Fruit fly (Drosophila melanogaster) whole organism, embryonic: ENCODE data around the gene CG1273.

Experiments used
- Ada2b ChIP-seq: fragments of 200-800 bp; sonication (Bioruptor generic); IDR thresholded peaks from 2 replicates; pipeline ENCODE4 v1.3.6; 2022; ENCODE audit warnings: missing biosample characterization, missing genetic modification characterization
- Adf1 ChIP-seq: fragments of 200-800 bp; sonication (Bioruptor generic); IDR thresholded peaks from 2 replicates; pipeline ENCODE4 v1.3.6; 2022; ENCODE audit warnings: missing biosample characterization, missing genetic modification characterization
- Atf6 ChIP-seq: fragments of 200-800 bp; sonication (Bioruptor generic); IDR thresholded peaks from 2 replicates; pipeline ENCODE4 v1.3.6; 2022; ENCODE audit warnings: missing biosample characterization, missing genetic modification characterization
- CG10267 ChIP-seq: fragments of 200-800 bp; sonication (Bioruptor generic); optimal IDR thresholded peaks from 2 replicates; lab custom pipeline; 2018; ENCODE audit warnings: missing biosample characterization, mild to moderate bottlenecking, missing genetic modification characterization, moderate library complexity
- CG10543 ChIP-seq: fragments of 200-800 bp; sonication (Bioruptor generic); optimal IDR thresholded peaks from 3 replicates; lab custom pipeline; 2017; ENCODE audit warnings: missing biosample characterization, mild to moderate bottlenecking, missing genetic modification characterization, moderate library complexity
- CG12236 ChIP-seq: fragments of 200-800 bp; sonication (Bioruptor generic); optimal IDR thresholded peaks from 2 replicates; lab custom pipeline; 2016; ENCODE audit warnings: missing biosample characterization, missing genetic modification characterization
- CG13894 ChIP-seq: fragments of 200-800 bp; sonication (Bioruptor generic); optimal IDR thresholded peaks from 3 replicates; lab custom pipeline; 2018; ENCODE audit warnings: missing biosample characterization, mild to moderate bottlenecking, missing genetic modification characterization, moderate library complexity
- CG15073 ChIP-seq: fragments of 200-800 bp; sonication (Bioruptor generic); optimal IDR thresholded peaks from 2 replicates; lab custom pipeline; 2016; ENCODE audit warnings: missing biosample characterization, missing genetic modification characterization
- CG17802 ChIP-seq: fragments of 200-800 bp; sonication (Bioruptor generic); optimal IDR thresholded peaks from 2 replicates; lab custom pipeline; 2018; ENCODE audit warnings: missing biosample characterization, mild to moderate bottlenecking, missing genetic modification characterization, moderate library complexity
- CG2129 ChIP-seq: fragments of 200-800 bp; sonication (Bioruptor generic); IDR thresholded peaks from 2 replicates; pipeline ENCODE4 v1.3.6; 2022; ENCODE audit warnings: missing biosample characterization, missing genetic modification characterization; ENCODE audit not compliant: partially characterized antibody
- CG30020 ChIP-seq: fragments of 200-800 bp; optimal IDR thresholded peaks from 2 replicates; lab custom pipeline; 2019; ENCODE audit warnings: missing biosample characterization, mild to moderate bottlenecking, missing genetic modification characterization, moderate library complexity
- CG4282 ChIP-seq: fragments of 200-800 bp; sonication (Bioruptor generic); optimal IDR thresholded peaks from 2 replicates; lab custom pipeline; 2016; ENCODE audit warnings: missing biosample characterization, missing genetic modification characterization
- CG7372 ChIP-seq: fragments of 200-800 bp; sonication (Bioruptor generic); IDR thresholded peaks from 2 replicates; pipeline ENCODE4 v1.3.6; 2022; ENCODE audit warnings: missing biosample characterization, missing genetic modification characterization
- CG7963 ChIP-seq: fragments of 200-800 bp; sonication (Bioruptor generic); IDR thresholded peaks from 3 replicates; pipeline ENCODE4 v1.3.6; 2022; ENCODE audit warnings: missing biosample characterization, missing genetic modification characterization; ENCODE audit not compliant: partially characterized antibody
- CG8281 ChIP-seq: fragments of 200-800 bp; sonication (Bioruptor generic); optimal IDR thresholded peaks from 2 replicates; lab custom pipeline; 2018; ENCODE audit warnings: missing biosample characterization, mild to moderate bottlenecking, missing genetic modification characterization, moderate library complexity
- CG8478 ChIP-seq: fragments of >200 bp; optimal IDR thresholded peaks from 2 replicates; lab custom pipeline; 2018
- CG9797 ChIP-seq: fragments of 200-800 bp; sonication (Bioruptor generic); optimal IDR thresholded peaks from 3 replicates; lab custom pipeline; 2018; ENCODE audit warnings: missing biosample characterization, mild to moderate bottlenecking, missing genetic modification characterization
- CrebB ChIP-seq: fragments of 200-800 bp; sonication (Bioruptor generic); optimal IDR thresholded peaks from 3 replicates; lab custom pipeline; 2018; ENCODE audit warnings: missing biosample characterization, mild to moderate bottlenecking, missing genetic modification characterization
- Deaf1 ChIP-seq: fragments of 200-800 bp; optimal IDR thresholded peaks from 3 replicates; lab custom pipeline; 2019; ENCODE audit warnings: missing biosample characterization, mild to moderate bottlenecking, missing genetic modification characterization, moderate library complexity
- Doc2 ChIP-seq: fragments of 200-800 bp; sonication (Bioruptor generic); IDR thresholded peaks from 2 replicates; pipeline ENCODE4 v1.3.6; 2022; ENCODE audit warnings: missing biosample characterization, missing genetic modification characterization
- Drgx ChIP-seq: fragments of 200-800 bp; sonication (Bioruptor generic); IDR thresholded peaks from 2 replicates; pipeline ENCODE4 v1.3.6; 2022; ENCODE audit warnings: missing biosample characterization, missing genetic modification characterization
- Ets65A ChIP-seq: fragments of 200-800 bp; sonication (Bioruptor generic); peaks from one replicate; lab custom pipeline; 2016; ENCODE audit warnings: missing biosample characterization, missing genetic modification characterization
- HLHmδ ChIP-seq: fragments of 200-800 bp; sonication (Bioruptor generic); optimal IDR thresholded peaks from 2 replicates; lab custom pipeline; 2018; ENCODE audit warnings: missing biosample characterization, mild to moderate bottlenecking, missing genetic modification characterization, moderate library complexity
- Med ChIP-seq: fragments of 200-800 bp; sonication (Bioruptor generic); peaks from one replicate; lab custom pipeline; 2016; ENCODE audit warnings: missing biosample characterization, missing genetic modification characterization, mild to moderate bottlenecking, inconsistent platforms, moderate library complexity
- Mrtf ChIP-seq: fragments of 200-800 bp; sonication (Bioruptor generic); IDR thresholded peaks from 3 replicates; pipeline ENCODE4 v1.3.6; 2022; ENCODE audit warnings: missing biosample characterization, missing genetic modification characterization
- NC2β ChIP-seq: fragments of 200-800 bp; sonication (Bioruptor generic); optimal IDR thresholded peaks from 2 replicates; lab custom pipeline; 2016; ENCODE audit warnings: missing biosample characterization, missing genetic modification characterization
- Neu2 ChIP-seq: fragments of 200-800 bp; sonication (Bioruptor generic); optimal IDR thresholded peaks from 3 replicates; lab custom pipeline; 2016; ENCODE audit warnings: missing biosample characterization, missing genetic modification characterization, borderline replicate concordance
- Nf-YB ChIP-seq: fragments of 200-800 bp; sonication (Bioruptor generic); optimal IDR thresholded peaks from 3 replicates; lab custom pipeline; 2019; ENCODE audit warnings: missing biosample characterization, mild to moderate bottlenecking, missing genetic modification characterization, moderate library complexity
- Nf-YC ChIP-seq: fragments of 200-800 bp; optimal IDR thresholded peaks from 3 replicates; lab custom pipeline; 2019; ENCODE audit warnings: missing biosample characterization, mild to moderate bottlenecking, missing genetic modification characterization, moderate library complexity
- Poxn ChIP-seq: fragments of 200-800 bp; sonication (Bioruptor generic); IDR thresholded peaks from 2 replicates; pipeline ENCODE4 v1.3.6; 2022; ENCODE audit warnings: missing biosample characterization, missing genetic modification characterization
- Sry-δ ChIP-seq: fragments of 200-800 bp; sonication (Bioruptor generic); optimal IDR thresholded peaks from 2 replicates; lab custom pipeline; 2016; ENCODE audit warnings: missing biosample characterization, missing genetic modification characterization
- Stat92E ChIP-seq, 3 experiments: fragments of >200 bp in 2 of 3; fragments of 200-800 bp in 1 of 3; sonication (Bioruptor generic) in 1 of 3; optimal IDR thresholded peaks; 2 replicates each; lab custom pipeline; 2017 to 2019; ENCODE audit warnings: missing biosample characterization in 3 of 3, missing genetic modification characterization in 3 of 3, mild to moderate bottlenecking in 1 of 3, moderate library complexity in 1 of 3
- abd-A ChIP-seq: fragments of 200-800 bp; sonication (Bioruptor generic); optimal IDR thresholded peaks from 3 replicates; lab custom pipeline; 2019; ENCODE audit warnings: missing biosample characterization, mild to moderate bottlenecking, missing genetic modification characterization, moderate library complexity
- ase ChIP-seq: fragments of 200-800 bp; sonication (Bioruptor generic); IDR thresholded peaks from 3 replicates; pipeline ENCODE4 v1.3.6; 2022; ENCODE audit warnings: missing biosample characterization, missing genetic modification characterization
- br ChIP-seq: fragments of >200 bp; optimal IDR thresholded peaks from 2 replicates; lab custom pipeline; 2017
- chinmo ChIP-seq: fragments of 200-800 bp; sonication (Bioruptor generic); IDR thresholded peaks from 4 replicates; pipeline ENCODE4 v1.3.6; 2022; ENCODE audit warnings: missing biosample characterization, missing genetic modification characterization; ENCODE audit not compliant: partially characterized antibody
- dimm ChIP-seq: fragments of 200-800 bp; sonication (Bioruptor generic); IDR thresholded peaks from 2 replicates; pipeline ENCODE4 v1.3.6; 2022; ENCODE audit warnings: missing biosample characterization, missing genetic modification characterization
- eyg ChIP-seq: fragments of 200-800 bp; sonication (Bioruptor generic); optimal IDR thresholded peaks from 3 replicates; lab custom pipeline; 2016; ENCODE audit warnings: missing biosample characterization, missing genetic modification characterization
- gem ChIP-seq: fragments of 200-800 bp; sonication (Bioruptor generic); optimal IDR thresholded peaks from 2 replicates; lab custom pipeline; 2019; ENCODE audit warnings: missing biosample characterization, mild to moderate bottlenecking, missing genetic modification characterization, moderate library complexity
- h ChIP-seq: fragments of >200 bp; optimal IDR thresholded peaks from 2 replicates; lab custom pipeline; 2017
- lab ChIP-seq: fragments of 200-800 bp; sonication (Bioruptor generic); optimal IDR thresholded peaks from 3 replicates; lab custom pipeline; 2017; ENCODE audit warnings: missing biosample characterization, missing genetic modification characterization, mild to moderate bottlenecking, moderate library complexity, missing genetic modification reagents
- luna ChIP-seq: fragments of 200-800 bp; sonication (Bioruptor generic); optimal IDR thresholded peaks from 2 replicates; lab custom pipeline; 2016; ENCODE audit warnings: missing biosample characterization, missing genetic modification characterization
- onecut ChIP-seq: fragments of 200-800 bp; sonication (Bioruptor generic); IDR thresholded peaks from 2 replicates; pipeline ENCODE4 v1.3.6; 2022; ENCODE audit warnings: missing biosample characterization, missing genetic modification characterization
- org-1 ChIP-seq: fragments of 200-800 bp; sonication (Bioruptor generic); optimal IDR thresholded peaks from 2 replicates; lab custom pipeline; 2017; ENCODE audit warnings: missing biosample characterization, missing genetic modification characterization
- scrt ChIP-seq: fragments of 200-800 bp; sonication (Bioruptor generic); optimal IDR thresholded peaks from 2 replicates; lab custom pipeline; 2018; ENCODE audit warnings: missing biosample characterization, mild to moderate bottlenecking, missing genetic modification characterization, moderate library complexity
- sr ChIP-seq: fragments of 200-800 bp; sonication (Bioruptor generic); IDR thresholded peaks from 3 replicates; pipeline ENCODE4 v1.3.6; 2022; ENCODE audit warnings: missing biosample characterization, missing genetic modification characterization
- ttk ChIP-seq: fragments of 200-800 bp; sonication (Bioruptor generic); IDR thresholded peaks from 2 replicates; pipeline ENCODE4 v2.1.2; 2022; ENCODE audit warnings: missing biosample characterization, missing genetic modification characterization
- yki ChIP-seq: fragments of >200 bp; optimal IDR thresholded peaks from 3 replicates; lab custom pipeline; 2018

The CG1273 gene

dm6 chr3L:4233603-4234277 lies 29.8 kb upstream of the CG1273 start (continued):
- peak; percentile 83; the same call in 1 of the 4 replicates for TF ChIP-seq chinmo (GFP tag; lab: Robert Waterston, UW)
- TF ChIP-seq Mrtf (GFP tag; lab: Robert Waterston, UW): no peak
- no peak for TF ChIP-seq dimm (GFP tag; lab: Robert Waterston, UW)
- no peak for TF ChIP-seq Neu2 (GFP tag; lab: Kevin White, UChicago)
- no peak for TF ChIP-seq eyg
- TF ChIP-seq Doc2 (GFP tag; lab: Robert Waterston, UW): no peak
- peak; percentile 36 for TF ChIP-seq HLHmδ (GFP tag; lab: Kevin White, UChicago)
- no peak for TF ChIP-seq sr
- TF ChIP-seq h (lab: Kevin White, UChicago): no peak
- no peak for TF ChIP-seq yki (lab: Kevin White, UChicago)
- TF ChIP-seq CG8478 (lab: Kevin White, UChicago): peak; percentile 92
- TF ChIP-seq Sry-δ (GFP tag; lab: Kevin White, UChicago): no peak
- TF ChIP-seq CrebB (tag; lab: Kevin White, UChicago): no peak
- TF ChIP-seq Nf-YB (GFP tag; lab: Kevin White, UChicago): peak; percentile 61
- TF ChIP-seq Poxn (GFP tag; lab: Robert Waterston, UW): no peak
- peak; percentile 28 for TF ChIP-seq abd-A (tag; lab: Kevin White, UChicago)
- no peak for TF ChIP-seq Drgx (GFP tag; lab: Robert Waterston, UW)
- TF ChIP-seq Nf-YC: peak; percentile 45
- no peak for TF ChIP-seq Atf6
- peak; percentile 65 for TF ChIP-seq onecut
- TF ChIP-seq CG9797 (GFP tag; lab: Kevin White, UChicago): no peak
- TF ChIP-seq luna (GFP tag; lab: Kevin White, UChicago): no peak
- TF ChIP-seq gem (tag; lab: Kevin White, UChicago): no peak
- no peak for TF ChIP-seq CG2129 (GFP tag; lab: Robert Waterston, UW)
- no peak for TF ChIP-seq CG4282 (GFP tag; lab: Kevin White, UChicago)
- peak; percentile 58 for TF ChIP-seq Adf1
- TF ChIP-seq CG12236: no peak
- no peak for TF ChIP-seq lab
- no peak for TF ChIP-seq NC2β (GFP tag; lab: Kevin White, UChicago)
- TF ChIP-seq CG30020 (tag; lab: Kevin White, UChicago): no peak
- TF ChIP-seq Ada2b: no peak
- TF ChIP-seq CG15073 (GFP tag; lab: Kevin White, UChicago): no peak
- TF ChIP-seq CG7963 (GFP tag; lab: Robert Waterston, UW): 0 out of 3 replicates have a peak, but pooled peaks have one; percentile 18
- no peak for TF ChIP-seq org-1
- no peak for TF ChIP-seq ttk
- TF ChIP-seq CG13894 (tag; lab: Kevin White, UChicago): no peak
- no peak for TF ChIP-seq CG7372
- TF ChIP-seq CG17802 (tag; lab: Kevin White, UChicago): no peak
- no peak for TF ChIP-seq br
- no peak for TF ChIP-seq ase
- no peak for TF ChIP-seq CG10267 (tag; lab: Kevin White, UChicago)
- peak; percentile 8 for TF ChIP-seq CG10543

dm6 chr3L:4236097-4236572 lies 27.4 kb upstream of the CG1273 start, which contains the start of gene ImpL2:
Gene ImpL2 (minus strand): TSS chr3L:4236147.
- TF ChIP-seq abd-A (tag; lab: Kevin White, UChicago) (peak; percentile 45), CG8281 (peak; percentile 79), CG13894 (tag; lab: Kevin White, UChicago) (peak; percentile 91), scrt (GFP tag; lab: Kevin White, UChicago) (peak; percentile 79), Med (GFP tag; lab: Kevin White, UChicago) (peak; percentile 36), Stat92E (GFP tag; optimal IDR thresholded peaks at IDR 0.05; lab: Kevin White, UChicago) (no peak), Deaf1 (tag; lab: Kevin White, UChicago) (peak; percentile 93), Ets65A (GFP tag; lab: Kevin White, UChicago) (no peak)
- TF ChIP-seq, all 482 proteins: peak for 6
